Worm (Caenorhabditis elegans) whole organism, mixed stage, embryonic: ENCODE measurements around the gene pxn-1.

Experiments used
- blmp-1 ChIP-seq: fragments of 150-350 bp; optimal IDR thresholded peaks from 2 replicates; lab custom pipeline; 2014; ENCODE audit warnings: missing biosample characterization, missing genetic modification characterization
- ceh-39 ChIP-seq: fragments of 150-350 bp; optimal IDR thresholded peaks from 2 replicates; lab custom pipeline; 2014; ENCODE audit warnings: missing biosample characterization, missing genetic modification characterization
- ceh-43 ChIP-seq: fragments of 200-800 bp; sonication (Bioruptor generic); optimal IDR thresholded peaks from 2 replicates; lab custom pipeline; 2018; ENCODE audit warnings: mild to moderate bottlenecking, missing genetic modification characterization, moderate library complexity, missing compliant biosample characterization
- ces-1 ChIP-seq: fragments of 150-350 bp; optimal IDR thresholded peaks from 2 replicates; lab custom pipeline; 2014; ENCODE audit warnings: missing biosample characterization, missing genetic modification reagents, missing genetic modification characterization
- drap-1 ChIP-seq: fragments of 200-800 bp; sonication (Bioruptor generic); optimal IDR thresholded peaks from 3 replicates; lab custom pipeline; 2018; ENCODE audit warnings: mild to moderate bottlenecking, missing genetic modification characterization, missing compliant biosample characterization
- elt-1 ChIP-seq: sonication (generic microtip); optimal IDR thresholded peaks from 2 replicates; lab custom pipeline; 2017; ENCODE audit warnings: missing genetic modification characterization, mild to moderate bottlenecking, missing compliant biosample characterization, antibody characterized with exemption, moderate library complexity, borderline replicate concordance; ENCODE audit not compliant: insufficient read depth
- elt-3 ChIP-seq: fragments of 150-350 bp; optimal IDR thresholded peaks from 2 replicates; lab custom pipeline; 2014; ENCODE audit warnings: missing biosample characterization, missing genetic modification characterization
- flh-1 ChIP-seq: fragments of 200-800 bp; sonication (Bioruptor generic); optimal IDR thresholded peaks from 2 replicates; lab custom pipeline; 2018; ENCODE audit warnings: mild to moderate bottlenecking, missing genetic modification characterization, moderate library complexity, missing compliant biosample characterization
- hlh-1 ChIP-seq: fragments of 150-350 bp; optimal IDR thresholded peaks from 2 replicates; lab custom pipeline; 2014; ENCODE audit warnings: missing biosample characterization, missing genetic modification reagents, missing genetic modification characterization
- lin-32 ChIP-seq: fragments of 200-800 bp; sonication (Bioruptor generic); optimal IDR thresholded peaks from 2 replicates; lab custom pipeline; 2018; ENCODE audit warnings: mild to moderate bottlenecking, missing genetic modification characterization, missing compliant biosample characterization
- lsy-2 ChIP-seq: fragments of 150-350 bp; optimal IDR thresholded peaks from 2 replicates; lab custom pipeline; 2014; ENCODE audit warnings: missing biosample characterization, missing genetic modification characterization
- mab-5 ChIP-seq: fragments of 150-350 bp; optimal IDR thresholded peaks from 2 replicates; lab custom pipeline; 2014; ENCODE audit warnings: missing biosample characterization, missing genetic modification characterization
- mep-1 ChIP-seq: fragments of 150-350 bp; optimal IDR thresholded peaks from 2 replicates; lab custom pipeline; 2017; ENCODE audit warnings: missing biosample characterization, missing genetic modification reagents, missing genetic modification characterization, inconsistent platforms
- mls-2 ChIP-seq: sonication (generic microtip); optimal IDR thresholded peaks from 2 replicates; lab custom pipeline; 2016; ENCODE audit warnings: mild to moderate bottlenecking, missing genetic modification characterization, moderate library complexity, missing compliant biosample characterization
- nhr-12 ChIP-seq: fragments of 150-350 bp; optimal IDR thresholded peaks from 2 replicates; lab custom pipeline; 2014; ENCODE audit warnings: missing biosample characterization, missing genetic modification characterization
- nhr-237 ChIP-seq: fragments of 150-350 bp; optimal IDR thresholded peaks from 2 replicates; lab custom pipeline; 2014; ENCODE audit warnings: missing biosample characterization, missing genetic modification characterization
- nhr-28 ChIP-seq: fragments of 150-350 bp; optimal IDR thresholded peaks from 2 replicates; lab custom pipeline; 2014; ENCODE audit warnings: missing biosample characterization, missing genetic modification characterization
- nhr-76 ChIP-seq: sonication (generic microtip); optimal IDR thresholded peaks from 2 replicates; lab custom pipeline; 2017; ENCODE audit warnings: missing biosample characterization, missing genetic modification characterization
- pha-4 ChIP-seq: fragments of 150-350 bp; optimal IDR thresholded peaks from 2 replicates; lab custom pipeline; 2018; ENCODE audit warnings: missing biosample characterization, missing genetic modification reagents, missing genetic modification characterization
- sem-2 ChIP-seq: fragments of 200-800 bp; sonication (Bioruptor generic); optimal IDR thresholded peaks from 2 replicates; lab custom pipeline; 2018; ENCODE audit warnings: mild to moderate bottlenecking, missing genetic modification characterization, missing compliant biosample characterization
- snpc-4 ChIP-seq: fragments of 150-350 bp; optimal IDR thresholded peaks from 2 replicates; lab custom pipeline; 2014; ENCODE audit warnings: missing biosample characterization, missing genetic modification characterization
- sptf-1 ChIP-seq: sonication (generic microtip); optimal IDR thresholded peaks from 2 replicates; lab custom pipeline; 2017; ENCODE audit warnings: mild to moderate bottlenecking, missing genetic modification characterization, moderate library complexity, missing compliant biosample characterization
- tbx-8 ChIP-seq: fragments of 200-800 bp; sonication (Bioruptor generic); optimal IDR thresholded peaks from 2 replicates; lab custom pipeline; 2018; ENCODE audit warnings: mild to moderate bottlenecking, missing genetic modification characterization, moderate library complexity, missing compliant biosample characterization
- unc-120 ChIP-seq: sonication (generic microtip); optimal IDR thresholded peaks from 2 replicates; lab custom pipeline; 2017; ENCODE audit warnings: missing genetic modification characterization, missing compliant biosample characterization; ENCODE audit not compliant: poor library complexity, severe bottlenecking
- zip-8 ChIP-seq: fragments of 150-350 bp; optimal IDR thresholded peaks from 2 replicates; lab custom pipeline; 2014; ENCODE audit warnings: missing biosample characterization, missing genetic modification characterization
- ztf-11 ChIP-seq: fragments of 150-350 bp; optimal IDR thresholded peaks from 2 replicates; lab custom pipeline; 2014; ENCODE audit warnings: missing biosample characterization, missing genetic modification characterization

pxn-1 gene

ce11 chrV:8507324-8507723 is 12.6 kb downstream of the pxn-1 start, which contains the start of gene ZK994.6:
TSS of gene ZK994.6 (minus strand) at chrV:8507424.
- TF ChIP-seq elt-3 (tag; lab: Kevin White, UChicago): no peak
- peak; percentile 37 for TF ChIP-seq ces-1 (GFP tag; lab: Kevin White, UChicago)

ce11 chrV:8513361-8513760 is 18.7 kb downstream of the pxn-1 start, which contains the start of gene F45F2.9:
TSS of gene F45F2.9 (minus strand) at chrV:8513461.
- TF ChIP-seq drap-1 (GFP tag; lab: Kevin White, UChicago) (no peak), mep-1 (tag; lab: Kevin White, UChicago) (no peak), zip-8 (tag; lab: Kevin White, UChicago) (no peak), lin-32 (GFP tag; lab: Kevin White, UChicago) (no peak), sem-2 (GFP tag; lab: Kevin White, UChicago) (no peak), flh-1 (GFP tag; lab: Kevin White, UChicago) (no peak), tbx-8 (GFP tag; lab: Kevin White, UChicago) (no peak), nhr-12 (tag; lab: Kevin White, UChicago) (no peak), snpc-4 (tag; lab: Kevin White, UChicago) (no peak), nhr-237 (no peak), lsy-2 (no peak), unc-120 (tag; lab: Kevin White, UChicago) (no peak), mab-5 (tag; lab: Kevin White, UChicago) (no peak), sptf-1 (tag; lab: Kevin White, UChicago) (no peak), elt-3 (tag; lab: Kevin White, UChicago) (no peak)

- no peak for TF ChIP-seq elt-1 (tag; lab: Kevin White, UChicago)
- TF ChIP-seq elt-3 (tag; lab: Kevin White, UChicago): no peak
- TF ChIP-seq flh-1 (GFP tag; lab: Kevin White, UChicago): no peak
- no peak for TF ChIP-seq sem-2 (GFP tag; lab: Kevin White, UChicago)
- no peak for TF ChIP-seq sptf-1 (tag; lab: Kevin White, UChicago)
- TF ChIP-seq ztf-11 (tag; lab: Kevin White, UChicago): no peak
- no peak for TF ChIP-seq lin-32 (GFP tag; lab: Kevin White, UChicago)
- no peak for TF ChIP-seq hlh-1
- no peak for TF ChIP-seq pha-4 (tag; lab: Kevin White, UChicago)
- TF ChIP-seq mls-2 (tag; lab: Kevin White, UChicago): no peak
- no peak for TF ChIP-seq blmp-1 (tag; lab: Kevin White, UChicago)
- TF ChIP-seq, all 35 proteins: peak for 0
These were observed 21.7 kb downstream of the pxn-1 start for ce11 chrV:8516426-8516825.

- no peak for TF ChIP-seq zip-8 (tag; lab: Kevin White, UChicago)
- TF ChIP-seq hlh-1: no peak
- TF ChIP-seq ztf-11 (tag; lab: Kevin White, UChicago): no peak
- no peak for TF ChIP-seq nhr-28 (tag; lab: Kevin White, UChicago)
- TF ChIP-seq ceh-39 (tag; lab: Kevin White, UChicago): no peak
- no peak for TF ChIP-seq tbx-8 (GFP tag; lab: Kevin White, UChicago)
- TF ChIP-seq lsy-2: no peak
- TF ChIP-seq pha-4 (tag; lab: Kevin White, UChicago): no peak
- no peak for TF ChIP-seq lin-32 (GFP tag; lab: Kevin White, UChicago)
- TF ChIP-seq mab-5 (tag; lab: Kevin White, UChicago): no peak
These were observed 23.0 kb downstream of the pxn-1 start for ce11 chrV:8517711-8518110.

- TF ChIP-seq sem-2 (GFP tag; lab: Kevin White, UChicago) (no peak), mep-1 (tag; lab: Kevin White, UChicago) (no peak), hlh-1 (no peak), drap-1 (GFP tag; lab: Kevin White, UChicago) (no peak), nhr-76 (tag; lab: Kevin White, UChicago) (no peak), zip-8 (tag; lab: Kevin White, UChicago) (no peak), ceh-39 (tag; lab: Kevin White, UChicago) (no peak), unc-120 (tag; lab: Kevin White, UChicago) (no peak), blmp-1 (tag; lab: Kevin White, UChicago) (no peak), lsy-2 (no peak), sptf-1 (tag; lab: Kevin White, UChicago) (no peak), ztf-11 (tag; lab: Kevin White, UChicago) (no peak), flh-1 (GFP tag; lab: Kevin White, UChicago) (no peak), nhr-12 (tag; lab: Kevin White, UChicago) (no peak), elt-3 (tag; lab: Kevin White, UChicago) (no peak), ceh-43 (no peak), tbx-8 (GFP tag; lab: Kevin White, UChicago) (no peak)
These were observed 23.6 kb downstream of the pxn-1 start for ce11 chrV:8518283-8518682.
